Fruit fly (Drosophila melanogaster) whole organism, embryonic: Measurements from ENCODE around the gene CG32302.

Experiments used
- Bgb ChIP-seq: fragments of 200-800 bp; sonication (Bioruptor generic); IDR thresholded peaks from 2 replicates; pipeline ENCODE4 v1.3.6; 2022; ENCODE audit warnings: missing biosample characterization, missing genetic modification characterization; ENCODE audit not compliant: partially characterized antibody
- CG10431 ChIP-seq: fragments of 200-800 bp; sonication (Bioruptor generic); optimal IDR thresholded peaks from 3 replicates; lab custom pipeline; 2018; ENCODE audit warnings: missing biosample characterization, mild to moderate bottlenecking, missing genetic modification characterization
- CG11085 ChIP-seq: fragments of 200-800 bp; sonication (Bioruptor generic); IDR thresholded peaks from 2 replicates; pipeline ENCODE4 v1.3.6; 2022; ENCODE audit warnings: missing biosample characterization, missing genetic modification characterization
- CG13624 ChIP-seq: fragments of 200-800 bp; sonication (Bioruptor generic); optimal IDR thresholded peaks from 2 replicates; lab custom pipeline; 2016; ENCODE audit warnings: missing biosample characterization, missing genetic modification characterization
- CG14441 ChIP-seq: fragments of 200-800 bp; sonication (Bioruptor generic); IDR thresholded peaks from 2 replicates; pipeline ENCODE4 v1.3.6; 2022; ENCODE audit warnings: missing biosample characterization, missing genetic modification characterization
- CG14667 ChIP-seq: fragments of 200-800 bp; sonication (Bioruptor generic); IDR thresholded peaks from 2 replicates; pipeline ENCODE4 v1.3.6; 2022; ENCODE audit warnings: missing biosample characterization, missing genetic modification characterization
- CG15011 ChIP-seq: fragments of 200-800 bp; sonication (Bioruptor generic); optimal IDR thresholded peaks from 3 replicates; lab custom pipeline; 2018; ENCODE audit warnings: missing biosample characterization, mild to moderate bottlenecking, missing genetic modification characterization
- CG1602 ChIP-seq: fragments of 200-800 bp; sonication (Bioruptor generic); optimal IDR thresholded peaks from 3 replicates; lab custom pipeline; 2016; ENCODE audit warnings: missing biosample characterization, missing genetic modification characterization
- CG1647 ChIP-seq: fragments of 200-800 bp; sonication (Bioruptor generic); optimal IDR thresholded peaks from 3 replicates; lab custom pipeline; 2016; ENCODE audit warnings: missing biosample characterization, missing genetic modification characterization
- CG16863 ChIP-seq: fragments of 200-800 bp; sonication (Bioruptor generic); optimal IDR thresholded peaks from 3 replicates; lab custom pipeline; 2016; ENCODE audit warnings: missing biosample characterization, missing genetic modification characterization
- CG17328 ChIP-seq: fragments of 200-800 bp; sonication (Bioruptor generic); IDR thresholded peaks from 2 replicates; pipeline ENCODE4 v1.3.6; 2022; ENCODE audit warnings: missing biosample characterization, missing genetic modification characterization
- CG18011 ChIP-seq: fragments of 200-800 bp; sonication (Bioruptor generic); optimal IDR thresholded peaks from 2 replicates; lab custom pipeline; 2017; ENCODE audit warnings: missing biosample characterization, missing genetic modification characterization, mild to moderate bottlenecking, moderate library complexity, missing genotype
- CG18619 ChIP-seq: fragments of 200-800 bp; sonication (Bioruptor generic); optimal IDR thresholded peaks from 3 replicates; lab custom pipeline; 2017; ENCODE audit warnings: missing biosample characterization, mild to moderate bottlenecking, missing genetic modification characterization
- CG2678 ChIP-seq: fragments of 200-800 bp; sonication (Bioruptor generic); optimal IDR thresholded peaks from 3 replicates; lab custom pipeline; 2019; ENCODE audit warnings: missing biosample characterization, mild to moderate bottlenecking, missing genetic modification characterization, moderate library complexity
- CG2889 ChIP-seq: fragments of 200-800 bp; sonication (Bioruptor generic); IDR thresholded peaks from 3 replicates; pipeline ENCODE4 v1.3.6; 2022; ENCODE audit warnings: missing biosample characterization, missing genetic modification characterization
- CG31224 ChIP-seq: fragments of 200-800 bp; sonication (Bioruptor generic); IDR thresholded peaks from 2 replicates; pipeline ENCODE4 v1.3.6; 2022; ENCODE audit warnings: missing biosample characterization, missing genetic modification characterization
- CG6272 ChIP-seq: fragments of 200-800 bp; sonication (Bioruptor generic); IDR thresholded peaks from 2 replicates; pipeline ENCODE4 v1.3.6; 2022; ENCODE audit warnings: missing biosample characterization, missing genetic modification characterization
- CG7357 ChIP-seq: fragments of 200-800 bp; sonication (Bioruptor generic); IDR thresholded peaks from 3 replicates; pipeline ENCODE4 v1.3.6; 2022; ENCODE audit warnings: missing biosample characterization, missing genetic modification characterization
- CG7745 ChIP-seq: fragments of 200-800 bp; sonication (Bioruptor generic); optimal IDR thresholded peaks from 2 replicates; lab custom pipeline; 2018; ENCODE audit warnings: missing biosample characterization, mild to moderate bottlenecking, missing genetic modification characterization, moderate library complexity
- CG7963 ChIP-seq: fragments of 200-800 bp; sonication (Bioruptor generic); IDR thresholded peaks from 3 replicates; pipeline ENCODE4 v1.3.6; 2022; ENCODE audit warnings: missing biosample characterization, missing genetic modification characterization; ENCODE audit not compliant: partially characterized antibody
- CG8281 ChIP-seq: fragments of 200-800 bp; sonication (Bioruptor generic); optimal IDR thresholded peaks from 2 replicates; lab custom pipeline; 2018; ENCODE audit warnings: missing biosample characterization, mild to moderate bottlenecking, missing genetic modification characterization, moderate library complexity
- CG9215 ChIP-seq: fragments of 200-800 bp; sonication (Bioruptor generic); IDR thresholded peaks from 2 replicates; pipeline ENCODE4 v1.3.6; 2022; ENCODE audit warnings: missing biosample characterization, missing genetic modification characterization
- Hand ChIP-seq: fragments of 200-800 bp; sonication (Bioruptor generic); optimal IDR thresholded peaks from 2 replicates; lab custom pipeline; 2017; ENCODE audit warnings: mild to moderate bottlenecking, missing biosample characterization, missing genetic modification reagents, missing genetic modification characterization
- Hey ChIP-seq: fragments of 200-800 bp; sonication (Bioruptor generic); optimal IDR thresholded peaks from 3 replicates; lab custom pipeline; 2018; ENCODE audit warnings: missing biosample characterization, mild to moderate bottlenecking, missing genetic modification characterization
- Hmr ChIP-seq: fragments of 200-800 bp; sonication (Bioruptor generic); optimal IDR thresholded peaks from 3 replicates; lab custom pipeline; 2017; ENCODE audit warnings: mild to moderate bottlenecking, missing biosample characterization, missing genetic modification reagents, missing genetic modification characterization
- Lpt ChIP-seq: fragments of >200 bp; optimal IDR thresholded peaks from 2 replicates; lab custom pipeline; 2018; ENCODE audit warnings: missing biosample characterization, missing genetic modification characterization
- Pdp1 ChIP-seq, 2 experiments: fragments of 200-800 bp; sonication (Bioruptor generic); optimal IDR thresholded peaks; 3 replicates each; lab custom pipeline; 2016; ENCODE audit warnings: missing biosample characterization in 2 of 2, missing genetic modification characterization in 2 of 2, mild to moderate bottlenecking in 1 of 2, moderate library complexity in 1 of 2
- Side ChIP-seq: fragments of 200-800 bp; sonication (Bioruptor generic); optimal IDR thresholded peaks from 2 replicates; lab custom pipeline; 2016; ENCODE audit warnings: missing biosample characterization, missing genetic modification characterization
- Sox100B ChIP-seq: fragments of 200-800 bp; sonication (Bioruptor generic); optimal IDR thresholded peaks from 3 replicates; lab custom pipeline; 2018; ENCODE audit warnings: missing biosample characterization, mild to moderate bottlenecking, missing genetic modification characterization
- Spps ChIP-seq: fragments of 200-800 bp; sonication (Bioruptor generic); optimal IDR thresholded peaks from 2 replicates; lab custom pipeline; 2018; ENCODE audit warnings: missing biosample characterization, mild to moderate bottlenecking, missing genetic modification characterization
- ab ChIP-seq: fragments of 200-800 bp; sonication (Bioruptor generic); optimal IDR thresholded peaks from 2 replicates; lab custom pipeline; 2016; ENCODE audit warnings: missing biosample characterization, missing genetic modification characterization
- bbx ChIP-seq: fragments of 200-800 bp; sonication (Bioruptor generic); IDR thresholded peaks from 2 replicates; pipeline ENCODE4 v1.3.6; 2022; ENCODE audit warnings: missing biosample characterization, missing genetic modification characterization; ENCODE audit not compliant: partially characterized antibody
- cg ChIP-seq: fragments of 200-800 bp; sonication (Bioruptor generic); optimal IDR thresholded peaks from 3 replicates; lab custom pipeline; 2019; ENCODE audit warnings: missing biosample characterization, mild to moderate bottlenecking, missing genetic modification characterization, moderate library complexity
- da ChIP-seq: fragments of 200-800 bp; sonication (Bioruptor generic); optimal IDR thresholded peaks from 2 replicates; lab custom pipeline; 2016; ENCODE audit warnings: missing biosample characterization, missing genetic modification characterization
- exex ChIP-seq: fragments of 200-800 bp; sonication (Bioruptor generic); optimal IDR thresholded peaks from 4 replicates; lab custom pipeline; 2018; ENCODE audit warnings: missing biosample characterization, mild to moderate bottlenecking, missing genetic modification characterization, moderate library complexity
- gce ChIP-seq: fragments of 200-800 bp; sonication (Bioruptor generic); IDR thresholded peaks from 3 replicates; pipeline ENCODE4 v1.3.6; 2022; ENCODE audit warnings: missing biosample characterization, missing genetic modification characterization
- h ChIP-seq: fragments of >200 bp; optimal IDR thresholded peaks from 2 replicates; lab custom pipeline; 2017
- kay ChIP-seq: fragments of 200-800 bp; sonication (Bioruptor generic); optimal IDR thresholded peaks from 2 replicates; lab custom pipeline; 2016; ENCODE audit warnings: missing biosample characterization, missing genetic modification characterization
- klu ChIP-seq: fragments of 200-800 bp; sonication (Bioruptor generic); IDR thresholded peaks from 2 replicates; pipeline ENCODE4 v1.3.6; 2022; ENCODE audit warnings: missing biosample characterization, missing genetic modification characterization
- lab ChIP-seq: fragments of 200-800 bp; sonication (Bioruptor generic); optimal IDR thresholded peaks from 3 replicates; lab custom pipeline; 2017; ENCODE audit warnings: missing biosample characterization, missing genetic modification characterization, mild to moderate bottlenecking, moderate library complexity, missing genetic modification reagents
- oc ChIP-seq: fragments of 200-800 bp; sonication (Bioruptor generic); optimal IDR thresholded peaks from 2 replicates; lab custom pipeline; 2018; ENCODE audit warnings: missing biosample characterization, mild to moderate bottlenecking, missing genetic modification characterization, moderate library complexity
- ranshi ChIP-seq: fragments of 200-800 bp; sonication (Bioruptor generic); IDR thresholded peaks from 2 replicates; pipeline ENCODE4 v1.3.6; 2022; ENCODE audit warnings: missing biosample characterization, missing genetic modification characterization
- row ChIP-seq: fragments of 200-800 bp; sonication (Bioruptor generic); IDR thresholded peaks from 3 replicates; pipeline ENCODE4 v1.3.6; 2022; ENCODE audit warnings: missing biosample characterization, missing genetic modification characterization
- scrt ChIP-seq: fragments of 200-800 bp; sonication (Bioruptor generic); optimal IDR thresholded peaks from 2 replicates; lab custom pipeline; 2018; ENCODE audit warnings: missing biosample characterization, mild to moderate bottlenecking, missing genetic modification characterization, moderate library complexity
- sim ChIP-seq: fragments of 200-800 bp; sonication (Bioruptor generic); IDR thresholded peaks from 2 replicates; pipeline ENCODE4 v1.3.6; 2022; ENCODE audit warnings: missing biosample characterization, missing genetic modification characterization
- sqz ChIP-seq: fragments of 200-800 bp; sonication (Bioruptor generic); optimal IDR thresholded peaks from 3 replicates; lab custom pipeline; 2018; ENCODE audit warnings: missing biosample characterization, mild to moderate bottlenecking, missing genetic modification characterization
- sug ChIP-seq: fragments of 200-800 bp; optimal IDR thresholded peaks from 2 replicates; lab custom pipeline; 2019; ENCODE audit warnings: missing biosample characterization, mild to moderate bottlenecking, missing genetic modification characterization, moderate library complexity
- ttk ChIP-seq: fragments of 200-800 bp; sonication (Bioruptor generic); IDR thresholded peaks from 2 replicates; pipeline ENCODE4 v2.1.2; 2022; ENCODE audit warnings: missing biosample characterization, missing genetic modification characterization
- unc-4 ChIP-seq: fragments of 200-800 bp; sonication (Bioruptor generic); IDR thresholded peaks from 2 replicates; pipeline ENCODE4 v1.3.6; 2022; ENCODE audit warnings: missing biosample characterization, missing genetic modification characterization; ENCODE audit not compliant: partially characterized antibody
- wdn ChIP-seq: fragments of 200-800 bp; sonication (Bioruptor generic); IDR thresholded peaks from 2 replicates; pipeline ENCODE4 v1.3.6; 2022; ENCODE audit warnings: missing biosample characterization, missing genetic modification characterization
- zfh2 ChIP-seq: fragments of 200-800 bp; sonication (Bioruptor generic); optimal IDR thresholded peaks from 2 replicates; lab custom pipeline; 2016; ENCODE audit warnings: missing biosample characterization, missing genetic modification characterization

Gene CG32302

dm6 chr3L:2257412-2257862, 11.2 kb upstream of the CG32302 start, which contains the start of the genes CG1275 and Elp5 (continued):
- no peak for TF ChIP-seq CG7963 (GFP tag; lab: Robert Waterston, UW)
- TF ChIP-seq Spps: peak; percentile 92
- peak; percentile 98 for TF ChIP-seq Pdp1 (GFP tag; optimal IDR thresholded peaks at IDR 0.05; lab: Kevin White, UChicago)
- TF ChIP-seq CG13624 (GFP tag; lab: Kevin White, UChicago): peak; percentile 97
- peak; percentile 91 for TF ChIP-seq CG18011 (GFP tag; lab: Kevin White, UChicago)
- peak; percentile 88 for TF ChIP-seq sqz (GFP tag; lab: Kevin White, UChicago)
- peak; percentile 99 for TF ChIP-seq CG2678 (tag; lab: Kevin White, UChicago)
- TF ChIP-seq CG18619 (GFP tag; lab: Kevin White, UChicago): peak; percentile 97
- TF ChIP-seq CG10431 (GFP tag; lab: Kevin White, UChicago): peak; percentile 95
- TF ChIP-seq wdn: peak; percentile 99
- TF ChIP-seq unc-4 (GFP tag; lab: Robert Waterston, UW): no peak
- TF ChIP-seq exex (tag; lab: Kevin White, UChicago): peak; percentile 94
- TF ChIP-seq ttk (GFP tag; lab: Robert Waterston, UW): peak; percentile 99
- TF ChIP-seq h (lab: Kevin White, UChicago): no peak
- TF ChIP-seq cg (GFP tag; lab: Kevin White, UChicago): no peak
- TF ChIP-seq Hmr (GFP tag; lab: Kevin White, UChicago): peak; percentile 98
- TF ChIP-seq bbx (GFP tag; lab: Robert Waterston, UW): no peak
- peak; percentile 96 for TF ChIP-seq Side (GFP tag; lab: Kevin White, UChicago)
- peak; percentile 98 for TF ChIP-seq zfh2 (GFP tag; lab: Kevin White, UChicago)
- peak; percentile 89 for TF ChIP-seq ab
- TF ChIP-seq CG6272 (GFP tag; lab: Robert Waterston, UW): peak; percentile 99
- peak; percentile 33; the same call in 1 of the 2 replicates for TF ChIP-seq Bgb
- TF ChIP-seq CG11085 (GFP tag; lab: Robert Waterston, UW): peak; percentile 99
- peak; percentile 99 for TF ChIP-seq row (GFP tag; lab: Robert Waterston, UW)
- TF ChIP-seq CG2889 (GFP tag; lab: Robert Waterston, UW): peak; percentile 99
- peak; percentile 93 for TF ChIP-seq CG8281 (tag; lab: Kevin White, UChicago)
- TF ChIP-seq scrt (GFP tag; lab: Kevin White, UChicago): peak; percentile 84
- TF ChIP-seq CG7745: peak; percentile 78
- TF ChIP-seq CG15011 (GFP tag; lab: Kevin White, UChicago): peak; percentile 91
- TF ChIP-seq Sox100B (GFP tag; lab: Kevin White, UChicago): peak; percentile 91
- peak; percentile 99 for TF ChIP-seq sim
- peak; percentile 99 for TF ChIP-seq CG14667 (GFP tag; lab: Robert Waterston, UW)
- peak; percentile 97 for TF ChIP-seq CG7357
- TF ChIP-seq klu (GFP tag; lab: Robert Waterston, UW): peak; percentile 99
- peak; percentile 100 for TF ChIP-seq ranshi (GFP tag; lab: Robert Waterston, UW)
- peak; percentile 99 for TF ChIP-seq CG17328 (GFP tag; lab: Robert Waterston, UW)
- TF ChIP-seq kay (GFP tag; lab: Kevin White, UChicago): peak; percentile 98
- peak; percentile 97 for TF ChIP-seq lab (GFP tag; lab: Kevin White, UChicago)
- peak; percentile 94 for TF ChIP-seq Hand
- peak; percentile 99 for TF ChIP-seq gce (GFP tag; lab: Robert Waterston, UW)
- TF ChIP-seq CG16863 (GFP tag; lab: Kevin White, UChicago): peak; percentile 95
- TF ChIP-seq Hey (tag; lab: Kevin White, UChicago): peak; percentile 89
- TF ChIP-seq CG14441 (GFP tag; lab: Robert Waterston, UW): peak; percentile 100
- peak; percentile 97 for TF ChIP-seq oc (tag; lab: Kevin White, UChicago)
- TF ChIP-seq da (GFP tag; lab: Kevin White, UChicago): peak; percentile 90
- TF ChIP-seq CG1602 (GFP tag; lab: Kevin White, UChicago): peak; percentile 98
- TF ChIP-seq Lpt (GFP tag; lab: Kevin White, UChicago): no peak
- peak; percentile 97 for TF ChIP-seq CG1647 (GFP tag; lab: Kevin White, UChicago)
- TF ChIP-seq sug (tag; lab: Kevin White, UChicago): peak; percentile 96
- TF ChIP-seq CG9215 (GFP tag; lab: Robert Waterston, UW): peak; percentile 98
- TF ChIP-seq CG31224 (GFP tag; lab: Robert Waterston, UW): peak; percentile 98
